Worm (Caenorhabditis elegans) whole organism, L4 larva: ENCODE data around the gene nlp-21.

ENCODE experiments used
- ceh-32 ChIP-seq: sonication (generic microtip); optimal IDR thresholded peaks from 2 replicates; lab custom pipeline; 2016; ENCODE audit warnings: mild to moderate bottlenecking, missing genetic modification characterization, missing compliant biosample characterization; ENCODE audit not compliant: poor library complexity
- ceh-82 ChIP-seq: sonication (generic microtip); optimal IDR thresholded peaks from 2 replicates; lab custom pipeline; 2017; ENCODE audit warnings: missing biosample characterization, missing genetic modification characterization
- ces-1 ChIP-seq: fragments of 150-350 bp; sonication (generic microtip); optimal IDR thresholded peaks from 4 replicates; lab custom pipeline; 2014; ENCODE audit warnings: missing biosample characterization, missing genetic modification reagents, missing genetic modification characterization
- lin-39 ChIP-seq: fragments of 150-350 bp; optimal IDR thresholded peaks from 2 replicates; lab custom pipeline; 2014; ENCODE audit warnings: missing biosample characterization, missing genetic modification reagents, missing genetic modification characterization
- nhr-77 ChIP-seq: fragments of 150-350 bp; optimal IDR thresholded peaks from 2 replicates; lab custom pipeline; 2014; ENCODE audit warnings: missing biosample characterization, missing genetic modification characterization

- TF ChIP-seq lin-39 (tag; lab: Kevin White, UChicago) (no peak), nhr-77 (no peak), ceh-82 (tag; lab: Kevin White, UChicago) (no peak), ces-1 (GFP tag; lab: Kevin White, UChicago) (peak; percentile 53), ceh-32 (tag; lab: Kevin White, UChicago) (no peak)
Observed at ce11 chrIII:11390832-11391231, 2.2 kb downstream of the nlp-21 start.
